Worm (Caenorhabditis elegans): ENCODE data around the gene Y17G7B.8.

The Y17G7B.8 gene

DNA sequence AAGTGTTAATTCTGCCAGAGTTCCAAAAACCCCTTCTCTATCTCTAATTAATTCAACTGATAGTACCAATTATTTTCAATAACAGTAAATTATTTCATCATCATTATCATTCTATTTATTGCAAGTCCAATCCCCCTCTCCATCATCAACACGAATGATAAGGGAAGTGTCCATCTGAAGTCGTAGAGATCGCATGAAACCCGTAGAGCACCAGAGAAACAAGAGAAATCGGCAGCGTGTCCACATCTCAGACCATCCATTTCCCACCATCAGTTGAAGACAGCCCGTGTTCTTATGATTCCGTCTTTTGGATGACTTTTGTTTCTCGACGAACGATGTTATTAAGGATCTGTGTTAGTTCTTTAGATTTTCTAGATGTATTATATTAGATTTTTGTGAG, 25.9 kb upstream of the Y17G7B.8 start:
- TF ChIP-seq unc-62 (GFP tag; optimal IDR thresholded peaks at IDR 0.05) (no peak), elt-3 (tag; optimal IDR thresholded peaks at IDR 0.05) (peak; percentile 74)

DNA sequence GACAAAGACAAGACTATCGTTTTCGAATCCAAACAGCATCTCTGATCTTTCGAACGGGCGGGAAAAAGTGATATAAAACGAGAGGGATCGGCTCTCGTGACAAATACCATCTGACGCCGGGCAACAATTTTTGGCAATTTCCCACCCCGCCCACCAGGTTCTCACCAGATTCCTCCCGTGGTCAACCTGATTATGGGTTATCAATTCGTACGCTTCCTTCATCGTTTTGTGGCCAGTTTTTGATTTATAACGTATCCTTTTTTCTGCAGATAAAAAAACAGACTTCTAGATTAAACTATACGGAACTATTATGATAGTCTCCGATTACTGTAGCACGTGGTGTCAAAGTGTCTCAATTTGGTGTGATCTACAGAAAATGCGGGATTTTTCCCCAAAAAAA, 25.4 kb upstream of the Y17G7B.8 start:
- TF ChIP-seq nhr-2 (tag; optimal IDR thresholded peaks at IDR 0.05): no peak

DNA sequence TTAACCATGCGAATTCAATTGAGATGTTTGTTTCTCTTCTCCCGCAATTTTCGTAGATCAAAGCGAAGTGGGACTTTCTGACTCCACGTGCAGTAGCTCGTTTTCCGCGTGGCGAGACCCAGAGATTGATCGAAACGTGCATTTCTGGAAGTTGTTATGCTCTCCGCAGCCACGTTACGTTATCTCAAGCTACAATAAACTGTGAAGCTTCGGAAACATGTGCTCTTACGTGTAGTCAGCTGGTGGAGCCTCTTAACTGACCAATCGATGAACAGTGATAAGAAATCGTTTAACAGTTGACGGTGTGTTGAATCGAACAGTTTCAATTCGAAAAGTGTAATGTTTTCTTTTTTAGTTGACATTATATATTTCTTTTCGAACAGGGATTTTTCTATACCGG, 24.6 kb upstream of the Y17G7B.8 start:
- TF ChIP-seq nhr-237 (tag; optimal IDR thresholded peaks at IDR 0.05) (no peak), cnd-1 (tag; optimal IDR thresholded peaks at IDR 0.05) (no peak), zip-8 (tag; optimal IDR thresholded peaks at IDR 0.05) (no peak), sptf-1 (tag; optimal IDR thresholded peaks at IDR 0.05) (no peak), ceh-83 (GFP tag; optimal IDR thresholded peaks at IDR 0.05) (no peak), lsy-2 (tag; optimal IDR thresholded peaks at IDR 0.05) (no peak), M03D4.4 (tag; optimal IDR thresholded peaks at IDR 0.05) (no peak), blmp-1 (tag; optimal IDR thresholded peaks at IDR 0.05) (no peak), nhr-12 (tag; optimal IDR thresholded peaks at IDR 0.05) (no peak), nhr-76 (tag; optimal IDR thresholded peaks at IDR 0.05) (no peak), ham-2 (GFP tag; optimal IDR thresholded peaks at IDR 0.05) (no peak), bed-3 (GFP tag; optimal IDR thresholded peaks at IDR 0.05) (no peak), unc-120 (tag; optimal IDR thresholded peaks at IDR 0.05; ENCODE audit: poor library complexity, severe bottlenecking) (no peak), ces-1 (GFP tag; optimal IDR thresholded peaks at IDR 0.05) (no peak), unc-62 (GFP tag; optimal IDR thresholded peaks at IDR 0.05) (no peak)

DNA sequence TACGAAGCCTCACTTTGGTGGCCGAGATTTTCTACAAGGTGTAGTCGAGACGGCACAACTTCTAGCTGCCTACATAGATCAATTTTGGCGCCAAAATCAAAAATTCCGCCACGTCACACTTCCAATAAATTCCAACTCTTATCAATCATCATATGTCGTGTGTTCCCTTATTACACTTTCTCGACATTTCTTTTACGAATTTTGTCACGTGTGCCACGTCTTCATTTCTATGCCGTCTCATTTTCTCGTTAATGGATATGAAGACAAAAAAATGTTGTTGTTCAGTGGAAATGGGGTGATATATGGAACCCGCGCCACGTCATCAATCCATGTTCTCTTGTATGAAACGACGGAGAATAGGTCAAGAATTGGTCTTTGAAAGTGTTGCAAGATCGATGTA, 24.1 kb upstream of the Y17G7B.8 start:
- TF ChIP-seq flh-1 (GFP tag; optimal IDR thresholded peaks at IDR 0.05): no peak
- TF ChIP-seq drap-1 (GFP tag; optimal IDR thresholded peaks at IDR 0.05): no peak
- no peak for TF ChIP-seq ham-2 (GFP tag; optimal IDR thresholded peaks at IDR 0.05)
- TF ChIP-seq unc-62 (GFP tag; optimal IDR thresholded peaks at IDR 0.05): no peak
- TF ChIP-seq mab-5 (tag; optimal IDR thresholded peaks at IDR 0.05): no peak
- TF ChIP-seq unc-120 (tag; optimal IDR thresholded peaks at IDR 0.05; ENCODE audit: poor library complexity, severe bottlenecking): no peak
- no peak for TF ChIP-seq tbx-8 (GFP tag; optimal IDR thresholded peaks at IDR 0.05)
- no peak for TF ChIP-seq ceh-39 (tag; optimal IDR thresholded peaks at IDR 0.05)
- TF ChIP-seq lin-13 (tag; optimal IDR thresholded peaks at IDR 0.05): no peak
- TF ChIP-seq ceh-83 (GFP tag; optimal IDR thresholded peaks at IDR 0.05): no peak
- TF ChIP-seq blmp-1 (tag; optimal IDR thresholded peaks at IDR 0.05): no peak

DNA sequence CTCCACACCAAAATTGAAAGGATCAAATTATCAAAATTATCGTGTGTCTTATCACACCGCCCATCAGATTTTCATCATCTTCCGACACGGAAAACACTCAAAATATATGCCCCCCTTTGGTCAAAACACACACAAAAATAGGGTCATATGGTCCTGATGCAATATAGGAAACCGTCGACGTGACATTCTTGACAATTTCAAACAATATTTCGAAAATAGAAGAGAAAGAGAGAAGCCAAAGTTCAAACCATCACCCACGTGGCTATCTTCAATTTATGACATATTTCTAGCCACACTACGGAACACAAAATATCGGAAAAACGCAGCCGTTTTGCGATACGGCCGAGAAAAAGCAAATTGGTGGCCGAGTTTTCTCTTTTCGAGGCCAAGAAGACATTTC, 23.1 kb upstream of the Y17G7B.8 start:
- TF ChIP-seq nhr-237 (tag; optimal IDR thresholded peaks at IDR 0.05): no peak
- no peak for TF ChIP-seq mls-2 (tag; optimal IDR thresholded peaks at IDR 0.05)
- TF ChIP-seq elt-1 (tag; optimal IDR thresholded peaks at IDR 0.05; ENCODE audit: borderline replicate concordance, insufficient read depth): no peak
- no peak for TF ChIP-seq bed-3 (GFP tag; optimal IDR thresholded peaks at IDR 0.05)
- no peak for TF ChIP-seq pha-4 (tag; optimal IDR thresholded peaks at IDR 0.05)
- no peak for TF ChIP-seq drap-1 (GFP tag; optimal IDR thresholded peaks at IDR 0.05)
- no peak for TF ChIP-seq lin-32 (GFP tag; optimal IDR thresholded peaks at IDR 0.05)
- TF ChIP-seq blmp-1 (tag; optimal IDR thresholded peaks at IDR 0.05): no peak
- TF ChIP-seq lin-13 (tag; optimal IDR thresholded peaks at IDR 0.05): no peak
- no peak for TF ChIP-seq unc-39 (tag; optimal IDR thresholded peaks at IDR 0.05)
- no peak for TF ChIP-seq cnd-1 (tag; optimal IDR thresholded peaks at IDR 0.05)

DNA sequence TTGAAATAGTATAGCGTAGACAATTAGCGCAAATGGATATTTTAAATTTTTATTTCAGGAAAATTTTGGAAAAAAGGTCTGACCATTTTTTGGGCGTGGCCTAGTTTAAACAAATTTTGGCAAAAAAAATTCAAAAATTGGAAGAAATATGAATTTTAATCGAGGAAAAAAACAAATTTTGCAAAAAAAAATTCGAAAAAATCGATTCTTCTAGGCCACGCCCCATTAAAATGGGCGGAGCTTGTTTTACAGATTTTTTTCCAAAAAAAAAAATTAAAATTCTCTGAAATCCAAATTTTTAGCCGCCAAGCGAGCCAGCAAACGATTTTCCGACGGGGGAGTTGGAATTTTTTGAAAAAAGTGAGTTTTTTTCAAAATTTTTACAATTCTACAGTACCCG, 21.7 kb upstream of the Y17G7B.8 start, which contains the start of gene nadk-2:
TSS of gene nadk-2 (plus strand) at position 301 of the 400 bp plus-strand sequence.
- no peak for TF ChIP-seq unc-62 (GFP tag; optimal IDR thresholded peaks at IDR 0.05)
- TF ChIP-seq blmp-1 (tag; optimal IDR thresholded peaks at IDR 0.05): no peak
- TF ChIP-seq mls-2 (tag; optimal IDR thresholded peaks at IDR 0.05): no peak
- no peak for TF ChIP-seq mab-5 (tag; optimal IDR thresholded peaks at IDR 0.05)
- TF ChIP-seq M03D4.4 (tag; optimal IDR thresholded peaks at IDR 0.05): no peak
- TF ChIP-seq lin-32 (GFP tag; optimal IDR thresholded peaks at IDR 0.05): no peak
- no peak for TF ChIP-seq ceh-39 (tag; optimal IDR thresholded peaks at IDR 0.05)
